Fruit fly (Drosophila melanogaster): Measurements from ENCODE around the gene Ids.

DNA sequence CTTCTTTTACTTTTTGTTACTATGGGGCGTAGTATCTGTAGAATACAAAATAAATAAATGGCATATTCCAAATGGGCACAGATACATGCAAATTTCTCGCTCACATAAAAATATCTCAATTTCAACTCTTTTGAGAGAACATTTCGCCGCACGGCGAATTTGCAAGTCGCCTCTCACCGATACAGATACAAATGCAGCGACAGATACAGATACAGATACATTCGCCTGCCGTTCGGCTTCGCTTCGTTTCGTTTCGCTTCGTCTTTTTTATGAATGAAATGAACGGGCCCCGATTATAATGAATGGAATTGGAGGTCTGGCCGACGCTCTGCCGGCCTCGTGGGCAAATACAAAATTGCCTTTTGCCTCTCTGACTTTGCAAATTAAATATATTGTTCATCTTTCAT lies 42.2 kb downstream of the Ids start:
- TF ChIP-seq OdsH (GFP tag; optimal IDR thresholded peaks at IDR 0.05) (no peak), CG8632 (GFP tag; optimal IDR thresholded peaks at IDR 0.05) (no peak), Lpt (GFP tag; optimal IDR thresholded peaks at IDR 0.05) (no peak), CG4318 (GFP tag; optimal IDR thresholded peaks at IDR 0.05) (no peak), Blimp-1 (GFP tag; optimal IDR thresholded peaks at IDR 0.05) (no peak), CG6276 (GFP tag; optimal IDR thresholded peaks at IDR 0.05) (no peak), Hr4 (GFP tag; optimal IDR thresholded peaks at IDR 0.05) (no peak), topi (GFP tag; optimal IDR thresholded peaks at IDR 0.05) (no peak), Gug (GFP tag; IDR thresholded peaks at IDR 0.05) (no peak)
